Fruit fly (Drosophila melanogaster) whole organism, embryonic: ENCODE measurements around the gene Pino.

Experiments used
- Asciz ChIP-seq: fragments of 200-800 bp; sonication (Bioruptor generic); optimal IDR thresholded peaks from 2 replicates; lab custom pipeline; 2017; ENCODE audit warnings: missing biosample characterization, mild to moderate bottlenecking, missing genetic modification characterization, missing genetic modification reagents
- Atf6 ChIP-seq: fragments of 200-800 bp; sonication (Bioruptor generic); IDR thresholded peaks from 2 replicates; pipeline ENCODE4 v1.3.6; 2022; ENCODE audit warnings: missing biosample characterization, missing genetic modification characterization
- CG1024 ChIP-seq: fragments of 200-800 bp; sonication (Bioruptor generic); IDR thresholded peaks from 2 replicates; pipeline ENCODE4 v1.3.6; 2022; ENCODE audit warnings: missing biosample characterization, missing genetic modification characterization
- CG12104 ChIP-seq: fragments of 200-800 bp; sonication (Bioruptor generic); optimal IDR thresholded peaks from 3 replicates; lab custom pipeline; 2016; ENCODE audit warnings: missing biosample characterization, missing genetic modification characterization
- CG12391 ChIP-seq: fragments of 200-800 bp; sonication (Bioruptor generic); optimal IDR thresholded peaks from 3 replicates; lab custom pipeline; 2018; ENCODE audit warnings: missing biosample characterization, mild to moderate bottlenecking, missing genetic modification characterization, moderate library complexity
- CG13123 ChIP-seq: fragments of 200-800 bp; sonication (Bioruptor generic); optimal IDR thresholded peaks from 2 replicates; lab custom pipeline; 2016; ENCODE audit warnings: missing biosample characterization, missing genetic modification characterization
- CG15269 ChIP-seq: fragments of 200-800 bp; sonication (Bioruptor generic); optimal IDR thresholded peaks from 2 replicates; lab custom pipeline; 2018; ENCODE audit warnings: missing biosample characterization, mild to moderate bottlenecking, missing genetic modification characterization, moderate library complexity
- CG16815 ChIP-seq: fragments of 200-800 bp; sonication (Bioruptor generic); optimal IDR thresholded peaks from 3 replicates; lab custom pipeline; 2017; ENCODE audit warnings: missing biosample characterization, mild to moderate bottlenecking, missing genetic modification characterization
- CG30020 ChIP-seq: fragments of 200-800 bp; optimal IDR thresholded peaks from 2 replicates; lab custom pipeline; 2019; ENCODE audit warnings: missing biosample characterization, mild to moderate bottlenecking, missing genetic modification characterization, moderate library complexity
- CG30431 ChIP-seq: fragments of 200-800 bp; sonication (Bioruptor generic); optimal IDR thresholded peaks from 2 replicates; lab custom pipeline; 2017; ENCODE audit warnings: missing biosample characterization, missing genetic modification characterization
- CG6254 ChIP-seq: fragments of 200-800 bp; sonication (Bioruptor generic); optimal IDR thresholded peaks from 3 replicates; lab custom pipeline; 2017; ENCODE audit warnings: mild to moderate bottlenecking, missing biosample characterization, missing genetic modification reagents, missing genetic modification characterization
- CG7786 ChIP-seq: fragments of 200-800 bp; sonication (Bioruptor generic); optimal IDR thresholded peaks from 2 replicates; lab custom pipeline; 2016; ENCODE audit warnings: missing biosample characterization, missing genetic modification characterization
- CG8089 ChIP-seq: fragments of 200-800 bp; sonication (Bioruptor generic); optimal IDR thresholded peaks from 3 replicates; lab custom pipeline; 2016; ENCODE audit warnings: missing biosample characterization, missing genetic modification characterization
- CG9727 ChIP-seq: fragments of 200-800 bp; sonication (Bioruptor generic); optimal IDR thresholded peaks from 3 replicates; lab custom pipeline; 2017; ENCODE audit warnings: missing biosample characterization, mild to moderate bottlenecking, missing genetic modification characterization
- Fer2 ChIP-seq: fragments of 200-800 bp; sonication (Bioruptor generic); optimal IDR thresholded peaks from 2 replicates; lab custom pipeline; 2018; ENCODE audit warnings: missing biosample characterization, mild to moderate bottlenecking, missing genetic modification characterization, moderate library complexity
- HLHmδ ChIP-seq: fragments of 200-800 bp; sonication (Bioruptor generic); optimal IDR thresholded peaks from 2 replicates; lab custom pipeline; 2018; ENCODE audit warnings: missing biosample characterization, mild to moderate bottlenecking, missing genetic modification characterization, moderate library complexity
- Hmx ChIP-seq: fragments of 200-800 bp; sonication (Bioruptor generic); optimal IDR thresholded peaks from 2 replicates; lab custom pipeline; 2016; ENCODE audit warnings: missing biosample characterization, missing genetic modification characterization
- Lhr ChIP-seq: fragments of 200-800 bp; sonication (Bioruptor generic); optimal IDR thresholded peaks from 3 replicates; lab custom pipeline; 2017; ENCODE audit warnings: mild to moderate bottlenecking, missing biosample characterization, missing genetic modification reagents, missing genetic modification characterization
- MTF-1 ChIP-seq: fragments of 200-800 bp; sonication (Bioruptor generic); optimal IDR thresholded peaks from 2 replicates; lab custom pipeline; 2018; ENCODE audit warnings: missing biosample characterization, mild to moderate bottlenecking, missing genetic modification characterization, borderline replicate concordance
- Mes4 ChIP-seq: fragments of 200-800 bp; sonication (Bioruptor generic); optimal IDR thresholded peaks from 2 replicates; lab custom pipeline; 2016; ENCODE audit warnings: missing biosample characterization, missing genetic modification characterization
- NfI ChIP-seq: fragments of 200-800 bp; sonication (Bioruptor generic); optimal IDR thresholded peaks from 3 replicates; lab custom pipeline; 2018; ENCODE audit warnings: missing biosample characterization, mild to moderate bottlenecking, missing genetic modification characterization, moderate library complexity
- Rx ChIP-seq: fragments of 200-800 bp; sonication (Bioruptor generic); IDR thresholded peaks from 2 replicates; pipeline ENCODE4 v1.3.6; 2022; ENCODE audit warnings: missing biosample characterization, missing genetic modification characterization
- Side ChIP-seq: fragments of 200-800 bp; sonication (Bioruptor generic); optimal IDR thresholded peaks from 2 replicates; lab custom pipeline; 2016; ENCODE audit warnings: missing biosample characterization, missing genetic modification characterization
- Spps ChIP-seq: fragments of 200-800 bp; sonication (Bioruptor generic); optimal IDR thresholded peaks from 2 replicates; lab custom pipeline; 2018; ENCODE audit warnings: missing biosample characterization, mild to moderate bottlenecking, missing genetic modification characterization
- Xrp1 ChIP-seq: fragments of 200-800 bp; sonication (Bioruptor generic); IDR thresholded peaks from 2 replicates; pipeline ENCODE4 v1.3.6; 2022; ENCODE audit warnings: missing biosample characterization, missing genetic modification characterization
- abd-A ChIP-seq: fragments of 200-800 bp; sonication (Bioruptor generic); optimal IDR thresholded peaks from 3 replicates; lab custom pipeline; 2019; ENCODE audit warnings: missing biosample characterization, mild to moderate bottlenecking, missing genetic modification characterization, moderate library complexity
- ap ChIP-seq: fragments of 200-800 bp; sonication (Bioruptor generic); IDR thresholded peaks from 2 replicates; pipeline ENCODE4 v1.3.6; 2022; ENCODE audit warnings: missing biosample characterization, missing genetic modification characterization
- bigmax ChIP-seq: fragments of 200-800 bp; sonication (Bioruptor generic); optimal IDR thresholded peaks from 2 replicates; lab custom pipeline; 2018; ENCODE audit warnings: missing biosample characterization, mild to moderate bottlenecking, missing genetic modification characterization
- chinmo ChIP-seq: fragments of 200-800 bp; sonication (Bioruptor generic); IDR thresholded peaks from 4 replicates; pipeline ENCODE4 v1.3.6; 2022; ENCODE audit warnings: missing biosample characterization, missing genetic modification characterization; ENCODE audit not compliant: partially characterized antibody
- danr ChIP-seq: fragments of 200-800 bp; sonication (Bioruptor generic); IDR thresholded peaks from 2 replicates; pipeline ENCODE4 v1.3.6; 2022; ENCODE audit warnings: missing biosample characterization, missing genetic modification characterization
- dmrt99B ChIP-seq: fragments of 200-800 bp; sonication (Bioruptor generic); optimal IDR thresholded peaks from 2 replicates; lab custom pipeline; 2018; ENCODE audit warnings: missing biosample characterization, mild to moderate bottlenecking, missing genetic modification characterization, moderate library complexity
- dysf ChIP-seq: fragments of 200-800 bp; sonication (Bioruptor generic); IDR thresholded peaks from 3 replicates; pipeline ENCODE4 v1.3.6; 2022; ENCODE audit warnings: missing biosample characterization, missing genetic modification characterization
- kay ChIP-seq: fragments of 200-800 bp; sonication (Bioruptor generic); optimal IDR thresholded peaks from 2 replicates; lab custom pipeline; 2016; ENCODE audit warnings: missing biosample characterization, missing genetic modification characterization
- lab ChIP-seq: fragments of 200-800 bp; sonication (Bioruptor generic); optimal IDR thresholded peaks from 3 replicates; lab custom pipeline; 2017; ENCODE audit warnings: missing biosample characterization, missing genetic modification characterization, mild to moderate bottlenecking, moderate library complexity, missing genetic modification reagents
- luna ChIP-seq: fragments of 200-800 bp; sonication (Bioruptor generic); optimal IDR thresholded peaks from 2 replicates; lab custom pipeline; 2016; ENCODE audit warnings: missing biosample characterization, missing genetic modification characterization
- nerfin-1 ChIP-seq: fragments of 200-800 bp; sonication (Bioruptor generic); optimal IDR thresholded peaks from 3 replicates; lab custom pipeline; 2019; ENCODE audit warnings: missing biosample characterization, mild to moderate bottlenecking, missing genetic modification characterization, moderate library complexity
- oc ChIP-seq: fragments of 200-800 bp; sonication (Bioruptor generic); optimal IDR thresholded peaks from 2 replicates; lab custom pipeline; 2018; ENCODE audit warnings: missing biosample characterization, mild to moderate bottlenecking, missing genetic modification characterization, moderate library complexity
- pfk ChIP-seq: fragments of 200-800 bp; sonication (Bioruptor generic); optimal IDR thresholded peaks from 2 replicates; lab custom pipeline; 2018; ENCODE audit warnings: missing biosample characterization, mild to moderate bottlenecking, missing genetic modification characterization, moderate library complexity
- pnt ChIP-seq: fragments of 200-800 bp; sonication (Bioruptor generic); optimal IDR thresholded peaks from 3 replicates; lab custom pipeline; 2016; ENCODE audit warnings: missing biosample characterization, missing genetic modification characterization
- pros ChIP-seq: fragments of 200-800 bp; sonication (Bioruptor generic); optimal IDR thresholded peaks from 3 replicates; lab custom pipeline; 2019; ENCODE audit warnings: missing biosample characterization, mild to moderate bottlenecking, missing genetic modification characterization, moderate library complexity
- salm ChIP-seq: fragments of 200-800 bp; sonication (Bioruptor generic); optimal IDR thresholded peaks from 2 replicates; lab custom pipeline; 2018; ENCODE audit warnings: missing biosample characterization, mild to moderate bottlenecking, missing genetic modification characterization
- sqz ChIP-seq: fragments of 200-800 bp; sonication (Bioruptor generic); optimal IDR thresholded peaks from 3 replicates; lab custom pipeline; 2018; ENCODE audit warnings: missing biosample characterization, mild to moderate bottlenecking, missing genetic modification characterization
- stwl ChIP-seq: fragments of 200-800 bp; sonication (Bioruptor generic); optimal IDR thresholded peaks from 3 replicates; lab custom pipeline; 2018; ENCODE audit warnings: missing biosample characterization, mild to moderate bottlenecking, missing genetic modification characterization, moderate library complexity
- tin ChIP-seq: fragments of 200-800 bp; sonication (Bioruptor generic); optimal IDR thresholded peaks from 3 replicates; lab custom pipeline; 2016; ENCODE audit warnings: missing biosample characterization, missing genetic modification characterization
- unc-4 ChIP-seq: fragments of 200-800 bp; sonication (Bioruptor generic); IDR thresholded peaks from 2 replicates; pipeline ENCODE4 v1.3.6; 2022; ENCODE audit warnings: missing biosample characterization, missing genetic modification characterization; ENCODE audit not compliant: partially characterized antibody
- vnd ChIP-seq: fragments of 200-800 bp; sonication (Bioruptor generic); IDR thresholded peaks from 3 replicates; pipeline ENCODE4 v1.3.6; 2022; ENCODE audit warnings: missing biosample characterization, missing genetic modification characterization; ENCODE audit not compliant: partially characterized antibody
- z ChIP-seq: fragments of 200-800 bp; sonication (Bioruptor generic); IDR thresholded peaks from 3 replicates; pipeline ENCODE4 v1.3.6; 2022; ENCODE audit warnings: missing biosample characterization, missing genetic modification characterization

The Pino gene

dm6 chr2L:1128932-1129887 lies at the start of gene Pino, which contains the start of gene TBC1D23 (continued):
- TF ChIP-seq chinmo (GFP tag; lab: Robert Waterston, UW) (0 out of 4 replicates have a peak, but pooled peaks have one; percentile 4), Hmx (no peak), CG6254 (no peak), z (GFP tag; lab: Robert Waterston, UW) (no peak), pnt (peak; percentile 25), luna (peak; percentile 28), abd-A (tag; lab: Kevin White, UChicago) (no peak), danr (GFP tag; lab: Robert Waterston, UW) (peak; percentile 38; the same call in 1 of the 2 replicates), CG30020 (peak; percentile 72), dmrt99B (tag; lab: Kevin White, UChicago) (peak; percentile 65), sqz (GFP tag; lab: Kevin White, UChicago) (no peak), salm (no peak), nerfin-1 (tag; lab: Kevin White, UChicago) (peak; percentile 46), CG15269 (peak; percentile 79), HLHmδ (no peak), pros (GFP tag; lab: Kevin White, UChicago) (no peak), CG7786 (GFP tag; lab: Kevin White, UChicago) (peak; percentile 24), lab (GFP tag; lab: Kevin White, UChicago) (peak; percentile 67), CG30431 (GFP tag; lab: Kevin White, UChicago) (peak; percentile 48), oc (no peak), unc-4 (GFP tag; lab: Robert Waterston, UW) (peak; percentile 67), vnd (peak; percentile 64), Spps (no peak), CG8089 (GFP tag; lab: Kevin White, UChicago) (no peak), Asciz (GFP tag; lab: Kevin White, UChicago) (peak; percentile 19), CG12391 (tag; lab: Kevin White, UChicago) (peak; percentile 88), kay (no peak), CG12104 (peak; percentile 50), Rx (GFP tag; lab: Robert Waterston, UW) (peak; percentile 44; the same call in 1 of the 2 replicates), CG13123 (GFP tag; lab: Kevin White, UChicago) (peak; percentile 49), stwl (tag; lab: Kevin White, UChicago) (peak; percentile 33), CG9727 (GFP tag; lab: Kevin White, UChicago) (peak; percentile 66), MTF-1 (GFP tag; lab: Kevin White, UChicago) (no peak), CG1024 (GFP tag; lab: Robert Waterston, UW) (0 out of 2 replicates have a peak, but pooled peaks have one; percentile 34), dysf (peak; percentile 79), tin (peak; percentile 69), bigmax (GFP tag; lab: Kevin White, UChicago) (no peak), NfI (GFP tag; lab: Kevin White, UChicago) (peak; percentile 77), CG16815 (GFP tag; lab: Kevin White, UChicago) (peak; percentile 56), Side (no peak), Atf6 (GFP tag; lab: Robert Waterston, UW) (0 out of 2 replicates have a peak, but pooled peaks have one; percentile 41), Fer2 (peak; percentile 49), Lhr (GFP tag; lab: Kevin White, UChicago) (peak; percentile 4), ap (GFP tag; lab: Robert Waterston, UW) (no peak), pfk (GFP tag; lab: Kevin White, UChicago) (no peak), Xrp1 (GFP tag; lab: Robert Waterston, UW) (peak; percentile 75), Mes4 (GFP tag; lab: Kevin White, UChicago) (no peak)
